Worm (Caenorhabditis elegans) whole organism, L1 larva: Measurements from ENCODE around the gene R160.2.

ENCODE experiments used
- ceh-82 ChIP-seq, 3 experiments: fragments of 150-350 bp in 1 of 3; sonication (generic microtip) in 2 of 3; optimal IDR thresholded peaks; 2 replicates each; lab custom pipeline; 2014 to 2017; ENCODE audit warnings: missing biosample characterization in 3 of 3, missing genetic modification characterization in 3 of 3
- egl-27 ChIP-seq, 2 experiments: fragments of 150-350 bp in 1 of 2; sonication (generic microtip); optimal IDR thresholded peaks; 3 replicates each; lab custom pipeline; 2017 to 2018; ENCODE audit warnings: missing biosample characterization in 2 of 2, missing genetic modification characterization in 2 of 2, missing genetic modification reagents in 2 of 2
- fkh-10 ChIP-seq: sonication (generic microtip); optimal IDR thresholded peaks from 2 replicates; lab custom pipeline; 2017; ENCODE audit warnings: missing biosample characterization, missing genetic modification reagents, missing genetic modification characterization
- fos-1 ChIP-seq: fragments of 150-350 bp; optimal IDR thresholded peaks from 2 replicates; lab custom pipeline; 2014; ENCODE audit warnings: missing biosample characterization, missing genetic modification characterization
- hpl-2 ChIP-seq: fragments of 150-350 bp; optimal IDR thresholded peaks from 2 replicates; lab custom pipeline; 2014; ENCODE audit warnings: missing biosample characterization, missing genetic modification reagents, missing genetic modification characterization
- irx-1 ChIP-seq: sonication (generic microtip); optimal IDR thresholded peaks from 2 replicates; lab custom pipeline; 2016; ENCODE audit warnings: missing genetic modification characterization, missing compliant biosample characterization
- lin-13 ChIP-seq: fragments of 150-350 bp; optimal IDR thresholded peaks from 2 replicates; lab custom pipeline; 2014; ENCODE audit warnings: missing biosample characterization, missing genetic modification reagents, missing genetic modification characterization
- mep-1 ChIP-seq: fragments of 150-350 bp; optimal IDR thresholded peaks from 2 replicates; lab custom pipeline; 2014; ENCODE audit warnings: missing biosample characterization, missing genetic modification characterization
- pqm-1 ChIP-seq: sonication (generic microtip); optimal IDR thresholded peaks from 3 replicates; lab custom pipeline; 2017; ENCODE audit warnings: missing biosample characterization, missing genetic modification characterization
- tbx-2 ChIP-seq: sonication (generic microtip); optimal IDR thresholded peaks from 2 replicates; lab custom pipeline; 2016; ENCODE audit warnings: missing genetic modification characterization, missing compliant biosample characterization
- unc-130 ChIP-seq: fragments of 150-350 bp; optimal IDR thresholded peaks from 2 replicates; lab custom pipeline; 2017; ENCODE audit warnings: missing biosample characterization, missing genetic modification characterization, inconsistent platforms
- unc-62 ChIP-seq: fragments of 150-350 bp; optimal IDR thresholded peaks from 2 replicates; lab custom pipeline; 2014; ENCODE audit warnings: missing biosample characterization, missing genetic modification reagents, missing genetic modification characterization
- zag-1 ChIP-seq: fragments of 150-350 bp; optimal IDR thresholded peaks from 2 replicates; lab custom pipeline; 2014; ENCODE audit warnings: missing biosample characterization, missing genetic modification characterization

ce11 chrX:4409591-4410279, 33.0 kb upstream of the R160.2 start:
- TF ChIP-seq irx-1 (no peak), hpl-2 (GFP tag; lab: Kevin White, UChicago) (no peak), zag-1 (tag; lab: Kevin White, UChicago) (no peak), unc-130 (tag; lab: Kevin White, UChicago) (no peak), ceh-82 (tag; optimal IDR thresholded peaks at IDR 0.05; lab: Kevin White, UChicago) (no peak), pqm-1 (no peak), unc-62 (GFP tag; lab: Kevin White, UChicago) (no peak), fos-1 (tag; lab: Kevin White, UChicago) (no peak), lin-13 (no peak), egl-27 (tag; optimal IDR thresholded peaks at IDR 0.05; lab: Kevin White, UChicago) (no peak), fkh-10 (no peak), mep-1 (no peak), tbx-2 (no peak)
